Worm (Caenorhabditis elegans): ENCODE measurements around the gene str-131.

- TF ChIP-seq T22C8.4 (GFP tag; IDR thresholded peaks at IDR 0.05) (no peak), klf-2 (GFP tag; conservative IDR thresholded peaks at IDR 0.05) (no peak), med-1 (GFP tag; optimal IDR thresholded peaks at IDR 0.05; ENCODE audit: insufficient read depth) (no peak), cog-1 (tag; optimal IDR thresholded peaks at IDR 0.05) (no peak), ztf-23 (GFP tag; IDR thresholded peaks at IDR 0.05) (no peak), flt-1 (GFP tag; IDR thresholded peaks at IDR 0.05) (no peak), tab-1 (GFP tag; IDR thresholded peaks at IDR 0.05) (no peak), ref-1 (GFP tag; conservative IDR thresholded peaks at IDR 0.05) (no peak), ztf-29 (GFP tag; IDR thresholded peaks at IDR 0.05) (no peak)
Observed at ce11 chrV:8099306-8099705, 17.8 kb upstream of the str-131 start, which contains the start of gene sdz-23.
